Worm (Caenorhabditis elegans) whole organism, young adult: ENCODE measurements around the gene pkn-1.

Experiments used
- B0336.3 ChIP-seq: fragments of 200-800 bp; sonication (Bioruptor generic); IDR thresholded peaks from 2 replicates; pipeline ENCODE4 v1.3.6; 2022; ENCODE audit warnings: missing genetic modification characterization, missing compliant biosample characterization
- F33H1.4 ChIP-seq: fragments of 200-800 bp; sonication (Bioruptor generic); IDR thresholded peaks from 2 replicates; pipeline ENCODE4 v1.3.6; 2022; ENCODE audit warnings: missing genetic modification reagents, missing genetic modification characterization, missing compliant biosample characterization
- F37B4.10 ChIP-seq: fragments of 200-800 bp; sonication (Bioruptor generic); IDR thresholded peaks from 2 replicates; pipeline ENCODE4 v1.3.6; 2022; ENCODE audit warnings: missing genetic modification characterization, missing compliant biosample characterization
- Y53G8AR.9 ChIP-seq: fragments of 200-800 bp; sonication (Bioruptor generic); conservative IDR thresholded peaks from 2 replicates; pipeline ENCODE4 v1.3.6; 2022; ENCODE audit warnings: missing genetic modification reagents, missing genetic modification characterization, missing compliant biosample characterization
- Y56A3A.18 ChIP-seq: fragments of 200-800 bp; sonication (Bioruptor generic); IDR thresholded peaks from 2 replicates; pipeline ENCODE4 v1.3.6; 2022; ENCODE audit warnings: missing genetic modification reagents, missing genetic modification characterization, missing compliant biosample characterization
- Y79H2A.3 ChIP-seq: fragments of 200-800 bp; sonication (Bioruptor generic); conservative IDR thresholded peaks from 2 replicates; pipeline ENCODE4 v1.3.6; 2022; ENCODE audit warnings: missing genetic modification reagents, missing genetic modification characterization, missing compliant biosample characterization
- ZK185.1 ChIP-seq: sonication (generic microtip); optimal IDR thresholded peaks from 2 replicates; lab custom pipeline; 2016; ENCODE audit warnings: mild to moderate bottlenecking, missing genetic modification characterization, missing compliant biosample characterization; ENCODE audit not compliant: poor library complexity, severe bottlenecking
- akir-1 ChIP-seq: fragments of 200-800 bp; sonication (Bioruptor generic); optimal IDR thresholded peaks from 2 replicates; lab custom pipeline; 2018; ENCODE audit warnings: mild to moderate bottlenecking, missing genetic modification characterization, moderate library complexity, missing compliant biosample characterization
- aptf-2 ChIP-seq: fragments of 200-800 bp; sonication (Bioruptor generic); conservative IDR thresholded peaks from 2 replicates; pipeline ENCODE4 v1.3.6; 2022; ENCODE audit warnings: missing genetic modification reagents, missing genetic modification characterization, missing compliant biosample characterization
- atf-7 ChIP-seq: sonication (generic microtip); optimal IDR thresholded peaks from 2 replicates; lab custom pipeline; 2017; ENCODE audit warnings: mild to moderate bottlenecking, missing genetic modification characterization, missing compliant biosample characterization
- attf-3 ChIP-seq: fragments of 200-800 bp; sonication (Bioruptor generic); conservative IDR thresholded peaks from 2 replicates; pipeline ENCODE4 v1.3.6; 2022; ENCODE audit warnings: missing genetic modification reagents, missing genetic modification characterization, missing compliant biosample characterization
- attf-5 ChIP-seq: fragments of 200-800 bp; sonication (Bioruptor generic); optimal IDR thresholded peaks from 2 replicates; lab custom pipeline; 2018; ENCODE audit warnings: mild to moderate bottlenecking, missing genetic modification characterization, missing compliant biosample characterization
- ccch-3 ChIP-seq: fragments of 200-800 bp; sonication (Bioruptor generic); optimal IDR thresholded peaks from 2 replicates; lab custom pipeline; 2018; ENCODE audit warnings: mild to moderate bottlenecking, missing genetic modification characterization, missing compliant biosample characterization
- cebp-1 ChIP-seq, 2 experiments: fragments of 200-800 bp in 1 of 2; sonication (Bioruptor generic) in 1 of 2; sonication (generic microtip) in 1 of 2; IDR thresholded peaks in 1 of 2; optimal IDR thresholded peaks in 1 of 2; 2 replicates each; pipeline versions ENCODE4 v1.3.6 to Lab custom; 2017 to 2022; ENCODE audit warnings: missing compliant biosample characterization in 2 of 2, missing genetic modification characterization in 2 of 2, mild to moderate bottlenecking in 1 of 2, missing genetic modification reagents in 1 of 2, moderate library complexity in 1 of 2
- cebp-2 ChIP-seq: fragments of 200-800 bp; sonication (Bioruptor generic); IDR thresholded peaks from 2 replicates; pipeline ENCODE4 v1.3.6; 2022; ENCODE audit warnings: missing genetic modification characterization, missing compliant biosample characterization
- ceh-100 ChIP-seq: fragments of 200-800 bp; sonication (Bioruptor generic); IDR thresholded peaks from 2 replicates; pipeline ENCODE4 v1.3.6; 2022; ENCODE audit warnings: missing genetic modification reagents, missing genetic modification characterization, missing compliant biosample characterization
- ceh-27 ChIP-seq: fragments of 200-800 bp; sonication (Bioruptor generic); optimal IDR thresholded peaks from 2 replicates; lab custom pipeline; 2018; ENCODE audit warnings: mild to moderate bottlenecking, missing genetic modification characterization, moderate library complexity, missing compliant biosample characterization
- ceh-58 ChIP-seq: fragments of 200-800 bp; sonication (Bioruptor generic); IDR thresholded peaks from 2 replicates; pipeline ENCODE4 v1.3.6; 2022; ENCODE audit warnings: missing genetic modification characterization, missing compliant biosample characterization
- dox-1 ChIP-seq: fragments of 200-800 bp; sonication (Bioruptor generic); IDR thresholded peaks from 2 replicates; pipeline ENCODE4 v1.3.6; 2022; ENCODE audit warnings: missing genetic modification reagents, missing genetic modification characterization, missing compliant biosample characterization
- efl-1 ChIP-seq: fragments of 150-350 bp; optimal IDR thresholded peaks from 2 replicates; lab custom pipeline; 2014; ENCODE audit warnings: missing biosample characterization, missing genetic modification reagents, missing genetic modification characterization
- egl-44 ChIP-seq: fragments of 200-800 bp; sonication (Bioruptor generic); IDR thresholded peaks from 2 replicates; pipeline ENCODE4 v1.3.6; 2022; ENCODE audit warnings: missing genetic modification reagents, missing genetic modification characterization, missing compliant biosample characterization
- ets-4 ChIP-seq: fragments of 200-800 bp; sonication (Bioruptor generic); optimal IDR thresholded peaks from 2 replicates; lab custom pipeline; 2018; ENCODE audit warnings: mild to moderate bottlenecking, missing genetic modification characterization, missing compliant biosample characterization
- fkh-3 ChIP-seq: sonication (generic microtip); optimal IDR thresholded peaks from 2 replicates; lab custom pipeline; 2016; ENCODE audit warnings: mild to moderate bottlenecking, missing genetic modification characterization, missing compliant biosample characterization
- him-1 ChIP-seq: sonication (generic microtip); optimal IDR thresholded peaks from 2 replicates; lab custom pipeline; 2016; ENCODE audit warnings: missing genotype, missing genetic modification reagents, missing genetic modification characterization, missing compliant biosample characterization
- hmg-1.2 ChIP-seq: fragments of 200-800 bp; sonication (Bioruptor generic); IDR thresholded peaks from 2 replicates; pipeline ENCODE4 v1.3.6; 2022; ENCODE audit warnings: missing genetic modification reagents, missing genetic modification characterization, missing compliant biosample characterization
- hrde-1 ChIP-seq: sonication (generic microtip); optimal IDR thresholded peaks from 2 replicates; lab custom pipeline; 2016; ENCODE audit warnings: missing genetic modification characterization, mild to moderate bottlenecking, missing compliant biosample characterization, moderate library complexity, missing genotype, missing genetic modification reagents, borderline replicate concordance
- hsf-1 ChIP-seq: fragments of 200-800 bp; sonication (Bioruptor generic); IDR thresholded peaks from 2 replicates; pipeline ENCODE4 v1.3.6; 2022; ENCODE audit warnings: missing genetic modification reagents, missing genetic modification characterization, missing compliant biosample characterization
- lin-35 ChIP-seq, 3 experiments: fragments of 150-350 bp in 2 of 3; sonication (generic microtip) in 1 of 3; optimal IDR thresholded peaks; 2 replicates each; lab custom pipeline; 2014 to 2018; ENCODE audit warnings: missing biosample characterization in 3 of 3, missing genetic modification characterization in 3 of 3, missing genetic modification reagents in 3 of 3
- lsy-27 ChIP-seq: sonication (generic microtip); optimal IDR thresholded peaks from 2 replicates; lab custom pipeline; 2017; ENCODE audit warnings: missing genetic modification characterization, mild to moderate bottlenecking, missing compliant biosample characterization, antibody characterized with exemption, missing genotype, borderline replicate concordance; ENCODE audit not compliant: insufficient read depth
- madf-6 ChIP-seq: fragments of 200-800 bp; sonication (Bioruptor generic); IDR thresholded peaks from 2 replicates; pipeline ENCODE4 v1.3.6; 2022; ENCODE audit warnings: missing genetic modification reagents, missing genetic modification characterization, missing compliant biosample characterization
- madf-8 ChIP-seq: fragments of 200-800 bp; sonication (Bioruptor generic); conservative IDR thresholded peaks from 2 replicates; pipeline ENCODE4 v1.3.6; 2022; ENCODE audit warnings: missing genetic modification reagents, missing genetic modification characterization, missing compliant biosample characterization
- mcd-1 ChIP-seq: fragments of 200-800 bp; sonication (Bioruptor generic); IDR thresholded peaks from 2 replicates; pipeline ENCODE4 v1.3.6; 2022; ENCODE audit warnings: missing genetic modification reagents, missing genetic modification characterization, missing compliant biosample characterization
- nhr-27 ChIP-seq: fragments of 200-800 bp; sonication (Bioruptor generic); optimal IDR thresholded peaks from 2 replicates; lab custom pipeline; 2018; ENCODE audit warnings: mild to moderate bottlenecking, missing genetic modification characterization, moderate library complexity, missing compliant biosample characterization
- nhr-80 ChIP-seq: sonication (generic microtip); optimal IDR thresholded peaks from 2 replicates; lab custom pipeline; 2016; ENCODE audit warnings: missing genetic modification characterization, missing compliant biosample characterization
- pbrm-1 ChIP-seq: fragments of 200-800 bp; sonication (Bioruptor generic); IDR thresholded peaks from 2 replicates; pipeline ENCODE4 v1.3.6; 2022; ENCODE audit warnings: missing genetic modification reagents, missing genetic modification characterization, missing compliant biosample characterization
- rcor-1 ChIP-seq: fragments of 200-800 bp; sonication (Bioruptor generic); IDR thresholded peaks from 2 replicates; pipeline ENCODE4 v1.3.6; 2022; ENCODE audit warnings: missing genetic modification reagents, missing genetic modification characterization, missing compliant biosample characterization
- snpc-1.1 ChIP-seq: sonication (generic microtip); optimal IDR thresholded peaks from 2 replicates; lab custom pipeline; 2017; ENCODE audit warnings: missing genetic modification characterization, mild to moderate bottlenecking, missing compliant biosample characterization, antibody characterized with exemption, moderate library complexity, missing genotype, missing genetic modification reagents; ENCODE audit not compliant: insufficient read depth
- snpc-1.3 ChIP-seq: sonication (generic microtip); optimal IDR thresholded peaks from 2 replicates; lab custom pipeline; 2017; ENCODE audit warnings: missing genetic modification characterization, mild to moderate bottlenecking, missing compliant biosample characterization, antibody characterized with exemption, moderate library complexity, missing genotype, missing genetic modification reagents; ENCODE audit not compliant: insufficient read depth
- snpc-4 ChIP-seq, 5 experiments: fragments of 150-350 bp in 1 of 5; sonication (generic microtip) in 4 of 5; optimal IDR thresholded peaks; 2 replicates each; lab custom pipeline; 2014 to 2018; ENCODE audit warnings: missing genetic modification characterization in 5 of 5, missing biosample characterization in 3 of 5, antibody characterized with exemption in 2 of 5, mild to moderate bottlenecking in 2 of 5, missing compliant biosample characterization in 2 of 5, missing genotype in 2 of 5, moderate library complexity in 2 of 5, missing genetic modification reagents in 1 of 5
- somi-1 ChIP-seq: fragments of 200-800 bp; sonication (Bioruptor generic); optimal IDR thresholded peaks from 2 replicates; lab custom pipeline; 2018; ENCODE audit warnings: mild to moderate bottlenecking, missing genetic modification characterization, missing compliant biosample characterization
- xnd-1 ChIP-seq: sonication (generic microtip); optimal IDR thresholded peaks from 2 replicates; lab custom pipeline; 2016; ENCODE audit warnings: missing genotype, missing genetic modification reagents, missing genetic modification characterization, missing compliant biosample characterization
- ztf-25 ChIP-seq: fragments of 200-800 bp; sonication (Bioruptor generic); IDR thresholded peaks from 2 replicates; pipeline ENCODE4 v1.3.6; 2022; ENCODE audit warnings: missing genetic modification reagents, missing genetic modification characterization, missing compliant biosample characterization
- ztf-26 ChIP-seq: sonication (generic microtip); optimal IDR thresholded peaks from 2 replicates; lab custom pipeline; 2017; ENCODE audit warnings: missing genetic modification characterization, missing compliant biosample characterization

Gene pkn-1

ce11 chrX:10412425-10412824 lies 15.4 kb downstream of the pkn-1 start, which contains the start of gene acr-8:
TSS of gene acr-8 (plus strand) at chrX:10412725.
- TF ChIP-seq F37B4.10 (GFP tag; lab: Robert Waterston, UW), result no peak
- no peak for TF ChIP-seq Y56A3A.18 (GFP tag; lab: Robert Waterston, UW)
- no peak for TF ChIP-seq Y53G8AR.9 (GFP tag; lab: Robert Waterston, UW)
- TF ChIP-seq madf-6 (GFP tag; lab: Robert Waterston, UW), result no peak
- no peak for TF ChIP-seq lsy-27 (tag; lab: Kevin White, UChicago)
- TF ChIP-seq madf-8 (GFP tag; lab: Robert Waterston, UW), result no peak
- no peak for TF ChIP-seq nhr-27 (tag; lab: Kevin White, UChicago)
- no peak for TF ChIP-seq ztf-25
- TF ChIP-seq ets-4 (GFP tag; lab: Kevin White, UChicago), result no peak
- TF ChIP-seq fkh-3 (tag; lab: Kevin White, UChicago), result no peak
- TF ChIP-seq egl-44 (GFP tag; lab: Robert Waterston, UW), result no peak
- TF ChIP-seq atf-7 (tag; lab: Kevin White, UChicago), result no peak
- no peak for TF ChIP-seq B0336.3
- no peak for TF ChIP-seq snpc-1.3
- TF ChIP-seq snpc-1.1 (tag; lab: Kevin White, UChicago), result no peak
- no peak for TF ChIP-seq attf-3 (GFP tag; lab: Robert Waterston, UW)
- TF ChIP-seq him-1 (tag; lab: Kevin White, UChicago), result no peak
- no peak for TF ChIP-seq Y79H2A.3 (GFP tag; lab: Robert Waterston, UW)
- TF ChIP-seq ztf-26 (tag; lab: Kevin White, UChicago), result no peak

ce11 chrX:10419743-10420142 lies 22.7 kb downstream of the pkn-1 start, which contains the start of gene cdk-11.2:
TSS of gene cdk-11.2 (minus strand) at chrX:10419765.
- TF ChIP-seq ccch-3 (GFP tag; lab: Kevin White, UChicago) (no peak), snpc-4 (GFP tag; optimal IDR thresholded peaks at IDR 0.05; lab: Kevin White, UChicago) (no peak), snpc-4 (tag; optimal IDR thresholded peaks at IDR 0.05; lab: Kevin White, UChicago) (peak in 1 of 4 experiments; percentile 38), ZK185.1 (peak; percentile 27), ceh-27 (GFP tag; lab: Kevin White, UChicago) (peak; percentile 5), cebp-1 (GFP tag; IDR thresholded peaks at IDR 0.05; lab: Robert Waterston, UW) (peak; percentile 95), cebp-1 (tag; optimal IDR thresholded peaks at IDR 0.05; lab: Kevin White, UChicago) (peak; percentile 97), cebp-2 (no peak), somi-1 (GFP tag; lab: Kevin White, UChicago) (no peak), hrde-1 (tag; lab: Kevin White, UChicago) (no peak), efl-1 (GFP tag; lab: Kevin White, UChicago) (peak; percentile 39), mcd-1 (0 out of 2 replicates have a peak, but pooled peaks have one; percentile 14), attf-5 (GFP tag; lab: Kevin White, UChicago) (peak; percentile 71), nhr-80 (peak; percentile 42), F33H1.4 (GFP tag; lab: Robert Waterston, UW) (no peak), ceh-100 (GFP tag; lab: Robert Waterston, UW) (no peak), dox-1 (GFP tag; lab: Robert Waterston, UW) (peak; percentile 50; the same call in 1 of the 2 replicates), hmg-1.2 (GFP tag; lab: Robert Waterston, UW) (peak; percentile 38; the same call in 1 of the 2 replicates), akir-1 (no peak), madf-6 (GFP tag; lab: Robert Waterston, UW) (no peak), aptf-2 (peak; percentile 94), him-1 (tag; lab: Kevin White, UChicago) (no peak), lin-35 (GFP tag; optimal IDR thresholded peaks at IDR 0.05; lab: Kevin White, UChicago) (peak in 1 of 3 experiments; percentile 43), xnd-1 (tag; lab: Kevin White, UChicago) (no peak), pbrm-1 (GFP tag; lab: Robert Waterston, UW) (0 out of 2 replicates have a peak, but pooled peaks have one; percentile 11), hsf-1 (no peak), ceh-58 (GFP tag; lab: Robert Waterston, UW) (no peak), rcor-1 (0 out of 2 replicates have a peak, but pooled peaks have one; percentile 8)
